Worm (Caenorhabditis elegans): ENCODE data around the gene K01A12.4.
"Not testable (repeated sequence)": the region's sequence is repeated elsewhere in the genome, so short reads cannot be mapped to it uniquely, and the experiment has no call there.

K01A12.4 gene

DNA sequence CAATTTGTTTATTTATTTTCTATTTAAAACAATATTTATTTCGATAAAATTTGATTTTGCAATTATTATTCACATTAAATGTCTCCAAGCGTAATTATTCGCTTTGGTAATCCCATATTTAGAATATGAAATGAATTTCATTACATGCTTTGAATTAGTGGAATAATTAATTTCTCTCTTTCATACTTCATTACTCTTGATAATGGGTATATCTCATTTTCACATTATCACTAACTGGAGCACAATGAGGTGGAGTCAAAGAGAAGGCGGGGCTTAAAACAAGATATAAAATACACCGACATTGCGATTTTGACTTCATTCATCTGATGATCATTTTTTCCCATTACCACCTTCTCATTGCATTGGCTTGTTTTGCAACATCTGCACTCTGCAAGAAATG is at the start of gene K01A12.4:
Gene K01A12.4 (plus strand): TSS at position 301 of the 400 bp plus-strand sequence.
- not testable (repeated sequence) for TF ChIP-seq ceh-28, lsy-12, aly-2 (tag; optimal IDR thresholded peaks at IDR 0.05)

DNA sequence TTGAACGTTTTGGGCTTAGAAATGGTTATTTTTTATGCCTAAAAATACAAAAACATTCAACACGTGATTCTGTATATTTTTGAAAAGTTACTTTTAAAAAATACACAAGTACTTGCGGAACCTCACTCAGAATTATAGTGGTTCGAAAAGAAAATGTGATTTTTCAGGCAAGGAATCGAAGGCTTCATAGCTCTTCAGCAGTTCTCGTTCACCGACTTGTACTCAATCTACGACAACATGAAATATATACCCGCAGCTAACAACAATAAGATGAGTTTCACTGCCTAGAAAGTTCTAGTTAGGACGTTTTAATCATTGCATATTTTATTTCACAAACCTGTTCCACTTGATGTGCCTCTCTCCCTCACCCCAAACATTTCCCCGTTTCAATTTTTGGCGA is 48.1 kb upstream of the K01A12.4 start:
- TF ChIP-seq mml-1 (tag; optimal IDR thresholded peaks at IDR 0.05) = no peak
- TF ChIP-seq unc-39 (tag; optimal IDR thresholded peaks at IDR 0.05) = no peak
- no peak for TF ChIP-seq nhr-28 (tag; optimal IDR thresholded peaks at IDR 0.05)
- no peak for TF ChIP-seq nhr-12 (tag; optimal IDR thresholded peaks at IDR 0.05)
- TF ChIP-seq pha-4 (tag; optimal IDR thresholded peaks at IDR 0.05) = no peak
- TF ChIP-seq ZK546.5 (tag; optimal IDR thresholded peaks at IDR 0.05) = no peak
- no peak for TF ChIP-seq nhr-43 (tag; optimal IDR thresholded peaks at IDR 0.05; ENCODE audit: poor library complexity, severe bottlenecking)
- TF ChIP-seq nhr-237 (tag; optimal IDR thresholded peaks at IDR 0.05) = no peak
- no peak for TF ChIP-seq daf-12 (tag; optimal IDR thresholded peaks at IDR 0.05)
- TF ChIP-seq ceh-28 (tag; optimal IDR thresholded peaks at IDR 0.05) = no peak
- no peak for TF ChIP-seq fkh-10 (GFP tag; optimal IDR thresholded peaks at IDR 0.05)
- TF ChIP-seq nhr-25 (tag; optimal IDR thresholded peaks at IDR 0.05) = no peak
- TF ChIP-seq tbx-2 (tag; optimal IDR thresholded peaks at IDR 0.05) = no peak

- peak; percentile 60 for TF ChIP-seq pqm-1 (tag; optimal IDR thresholded peaks at IDR 0.05)
- TF ChIP-seq elt-2 (tag; optimal IDR thresholded peaks at IDR 0.05) = peak; percentile 49
- peak in 1 of 3 experiments; percentile 66 for TF ChIP-seq elt-3 (tag; optimal IDR thresholded peaks at IDR 0.05)
- no peak for TF ChIP-seq nhr-67 (tag; optimal IDR thresholded peaks at IDR 0.05)
- TF ChIP-seq elt-1 (tag; optimal IDR thresholded peaks at IDR 0.05) = peak; percentile 62
- TF ChIP-seq mml-1 (tag; optimal IDR thresholded peaks at IDR 0.05) = no peak
- TF ChIP-seq jun-1 (tag; optimal IDR thresholded peaks at IDR 0.05) = peak; percentile 49
- TF ChIP-seq nhr-43 (tag; optimal IDR thresholded peaks at IDR 0.05; ENCODE audit: poor library complexity, severe bottlenecking) = peak; percentile 4
Measured at ce11 chrX:8563663-8564450, 46.8 kb upstream of the K01A12.4 start.

DNA sequence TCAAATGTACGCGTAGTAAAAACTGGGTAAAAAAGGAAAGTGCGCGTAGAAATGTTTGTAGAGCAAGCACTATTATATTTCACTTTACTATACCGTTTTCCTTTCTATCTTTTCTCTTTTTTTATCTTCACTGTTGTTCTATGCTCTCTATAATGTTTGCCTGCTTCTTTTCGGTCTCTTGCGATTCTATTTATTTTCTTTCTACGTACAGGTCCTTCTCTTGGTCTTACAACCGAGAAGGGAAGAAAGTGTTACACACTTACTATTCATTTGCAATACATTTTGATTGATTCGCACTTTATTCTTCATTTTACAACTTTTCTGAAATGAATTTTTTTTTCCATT is 46.3 kb upstream of the K01A12.4 start:
- TF ChIP-seq pha-4 (tag; optimal IDR thresholded peaks at IDR 0.05) (peak; percentile 89), ceh-9 (tag; optimal IDR thresholded peaks at IDR 0.05) (no peak), tbx-2 (tag; optimal IDR thresholded peaks at IDR 0.05) (no peak), mml-1 (tag; optimal IDR thresholded peaks at IDR 0.05) (no peak), elt-2 (tag; optimal IDR thresholded peaks at IDR 0.05) (peak; percentile 23), daf-12 (tag; optimal IDR thresholded peaks at IDR 0.05) (no peak), nhr-77 (tag; optimal IDR thresholded peaks at IDR 0.05) (no peak)

ce11 chrX:8565810-8566416 is 44.8 kb upstream of the K01A12.4 start:
- TF ChIP-seq aly-2 (tag; optimal IDR thresholded peaks at IDR 0.05) = no peak
- TF ChIP-seq nfya-1 (tag; optimal IDR thresholded peaks at IDR 0.05; ENCODE audit: insufficient read depth) = peak; percentile 84
- TF ChIP-seq nhr-23 (tag; optimal IDR thresholded peaks at IDR 0.05) = peak; percentile 2
- no peak for TF ChIP-seq nhr-12 (tag; optimal IDR thresholded peaks at IDR 0.05)
- peak; percentile 67 for TF ChIP-seq lin-39 (tag; optimal IDR thresholded peaks at IDR 0.05)
- TF ChIP-seq sea-2 (GFP tag; optimal IDR thresholded peaks at IDR 0.05) = peak; percentile 4
- TF ChIP-seq hmg-11 (tag; optimal IDR thresholded peaks at IDR 0.05) = peak; percentile 44

ce11 chrX:8566521-8567032 is 44.1 kb upstream of the K01A12.4 start:
- TF ChIP-seq ztf-4 (tag; optimal IDR thresholded peaks at IDR 0.05) = no peak
- no peak for TF ChIP-seq sea-2 (GFP tag; optimal IDR thresholded peaks at IDR 0.05)
- TF ChIP-seq jun-1 (tag; optimal IDR thresholded peaks at IDR 0.05) = no peak
- TF ChIP-seq ztf-11 (tag; optimal IDR thresholded peaks at IDR 0.05) = no peak
- no peak for TF ChIP-seq pqm-1 (tag; optimal IDR thresholded peaks at IDR 0.05)
